Worm (Caenorhabditis elegans) whole organism, L4 larva: Measurements from ENCODE around the gene R06F6.12.

Experiments
- F10B5.3 ChIP-seq: sonication (generic microtip); optimal IDR thresholded peaks from 2 replicates; lab custom pipeline; 2016; ENCODE audit warnings: mild to moderate bottlenecking, missing genetic modification characterization, missing compliant biosample characterization
- F26F4.8 ChIP-seq: fragments of 200-800 bp; sonication (Bioruptor generic); conservative IDR thresholded peaks from 2 replicates; pipeline ENCODE4 v1.3.6; 2022; ENCODE audit warnings: missing genetic modification characterization, missing compliant biosample characterization
- F37D6.2 ChIP-seq: sonication (generic microtip); optimal IDR thresholded peaks from 2 replicates; lab custom pipeline; 2016; ENCODE audit warnings: mild to moderate bottlenecking, missing genetic modification characterization, missing compliant biosample characterization
- F49E8.2 ChIP-seq: sonication (generic microtip); optimal IDR thresholded peaks from 2 replicates; lab custom pipeline; 2016; ENCODE audit warnings: missing compliant biosample characterization, mild to moderate bottlenecking, missing genetic modification characterization, borderline replicate concordance
- R02D3.7 ChIP-seq: fragments of 150-350 bp; sonication (generic microtip); optimal IDR thresholded peaks from 3 replicates; lab custom pipeline; 2014; ENCODE audit warnings: missing biosample characterization, missing genetic modification characterization
- T20F7.1 ChIP-seq: fragments of 200-800 bp; sonication (Bioruptor generic); optimal IDR thresholded peaks from 2 replicates; lab custom pipeline; 2018; ENCODE audit warnings: mild to moderate bottlenecking, missing genetic modification characterization, missing compliant biosample characterization
- Y105C5A.15 ChIP-seq: fragments of 200-800 bp; sonication (Bioruptor generic); IDR thresholded peaks from 2 replicates; pipeline ENCODE4 v1.3.6; 2022; ENCODE audit warnings: missing genetic modification characterization, missing compliant biosample characterization
- ZK546.5 ChIP-seq, 2 experiments: sonication (generic microtip); optimal IDR thresholded peaks; 2 replicates each; lab custom pipeline; 2017; ENCODE audit warnings: missing biosample characterization in 2 of 2, missing genetic modification characterization in 2 of 2
- aly-2 ChIP-seq: sonication (generic microtip); optimal IDR thresholded peaks from 2 replicates; lab custom pipeline; 2018; ENCODE audit warnings: missing biosample characterization, missing genetic modification characterization
- ama-1 ChIP-seq: fragments of 150-350 bp; optimal IDR thresholded peaks from 2 replicates; lab custom pipeline; 2014; ENCODE audit warnings: inconsistent platforms, mixed read lengths
- ceh-44 ChIP-seq: fragments of 200-800 bp; sonication (Bioruptor generic); IDR thresholded peaks from 2 replicates; pipeline ENCODE4 v1.3.6; 2022; ENCODE audit warnings: missing genetic modification reagents, missing genetic modification characterization, missing compliant biosample characterization
- ceh-62 ChIP-seq: sonication (generic microtip); optimal IDR thresholded peaks from 2 replicates; lab custom pipeline; 2017; ENCODE audit warnings: missing biosample characterization, missing genetic modification characterization
- ceh-82 ChIP-seq: sonication (generic microtip); optimal IDR thresholded peaks from 2 replicates; lab custom pipeline; 2017; ENCODE audit warnings: missing biosample characterization, missing genetic modification characterization
- ctbp-1 ChIP-seq: fragments of 200-800 bp; sonication (Bioruptor generic); IDR thresholded peaks from 2 replicates; pipeline ENCODE4 v1.3.6; 2022; ENCODE audit warnings: missing genetic modification reagents, missing genetic modification characterization, missing compliant biosample characterization
- daf-12 ChIP-seq: fragments of 150-350 bp; optimal IDR thresholded peaks from 2 replicates; lab custom pipeline; 2014; ENCODE audit warnings: missing biosample characterization, missing genetic modification reagents, missing genetic modification characterization
- daf-16 ChIP-seq, 3 experiments: sonication (generic microtip); optimal IDR thresholded peaks; 2 replicates each; lab custom pipeline; 2016 to 2017; ENCODE audit warnings: missing genetic modification characterization in 3 of 3, missing genetic modification reagents in 3 of 3, mild to moderate bottlenecking in 2 of 3, missing compliant biosample characterization in 2 of 3, missing biosample characterization in 1 of 3, moderate library complexity in 1 of 3
- daf-19 ChIP-seq: fragments of 200-800 bp; sonication (Bioruptor generic); conservative IDR thresholded peaks from 2 replicates; pipeline ENCODE4 v1.3.6; 2022; ENCODE audit warnings: missing genetic modification characterization, missing compliant biosample characterization
- dmd-6 ChIP-seq: fragments of 200-800 bp; sonication (Bioruptor generic); IDR thresholded peaks from 2 replicates; pipeline ENCODE4 v1.3.6; 2022; ENCODE audit warnings: missing genetic modification reagents, missing genetic modification characterization, missing compliant biosample characterization
- dmd-8 ChIP-seq: fragments of 200-800 bp; sonication (Bioruptor generic); IDR thresholded peaks from 2 replicates; pipeline ENCODE4 v1.3.6; 2022; ENCODE audit warnings: missing genetic modification characterization, missing compliant biosample characterization
- dpl-1 ChIP-seq: fragments of 150-350 bp; optimal IDR thresholded peaks from 2 replicates; lab custom pipeline; 2014; ENCODE audit warnings: missing biosample characterization, missing genetic modification reagents, missing genetic modification characterization
- duxl-1 ChIP-seq: sonication (generic microtip); optimal IDR thresholded peaks from 2 replicates; lab custom pipeline; 2016; ENCODE audit warnings: mild to moderate bottlenecking, missing genetic modification characterization, moderate library complexity, missing compliant biosample characterization; ENCODE audit not compliant: poor library complexity
- dve-1 ChIP-seq: sonication (generic microtip); optimal IDR thresholded peaks from 2 replicates; lab custom pipeline; 2017; ENCODE audit warnings: antibody characterized with exemption, mild to moderate bottlenecking, missing genetic modification characterization, missing compliant biosample characterization; ENCODE audit not compliant: insufficient read depth
- egl-27 ChIP-seq: sonication (generic microtip); optimal IDR thresholded peaks from 3 replicates; lab custom pipeline; 2017; ENCODE audit warnings: missing biosample characterization, missing genetic modification reagents, missing genetic modification characterization
- egl-43 ChIP-seq: fragments of 200-800 bp; sonication (Bioruptor generic); IDR thresholded peaks from 2 replicates; pipeline ENCODE4 v1.3.6; 2022; ENCODE audit warnings: missing genetic modification reagents, missing genetic modification characterization, missing compliant biosample characterization
- gei-8 ChIP-seq: fragments of 200-800 bp; sonication (Bioruptor generic); optimal IDR thresholded peaks from 2 replicates; lab custom pipeline; 2018; ENCODE audit warnings: mild to moderate bottlenecking, missing genetic modification characterization, missing compliant biosample characterization
- hlh-11 ChIP-seq: fragments of 200-800 bp; sonication (Bioruptor generic); optimal IDR thresholded peaks from 2 replicates; lab custom pipeline; 2018; ENCODE audit warnings: mild to moderate bottlenecking, missing genetic modification characterization, missing compliant biosample characterization
- hlh-30 ChIP-seq: sonication (generic microtip); optimal IDR thresholded peaks from 2 replicates; lab custom pipeline; 2017; ENCODE audit warnings: antibody characterized with exemption, mild to moderate bottlenecking, missing genetic modification characterization, missing compliant biosample characterization; ENCODE audit not compliant: insufficient read depth
- hmg-1.1 ChIP-seq: fragments of 200-800 bp; sonication (Bioruptor generic); IDR thresholded peaks from 2 replicates; pipeline ENCODE4 v1.3.6; 2022; ENCODE audit warnings: missing genetic modification reagents, missing genetic modification characterization, missing compliant biosample characterization
- jun-1 ChIP-seq: fragments of 150-350 bp; optimal IDR thresholded peaks from 2 replicates; lab custom pipeline; 2014; ENCODE audit warnings: missing biosample characterization, missing genetic modification reagents, missing genetic modification characterization
- lim-7 ChIP-seq: fragments of 200-800 bp; sonication (Bioruptor generic); IDR thresholded peaks from 2 replicates; pipeline ENCODE4 v1.3.6; 2022; ENCODE audit warnings: missing genetic modification characterization, missing compliant biosample characterization
- lin-15B ChIP-seq: fragments of 150-350 bp; sonication (generic microtip); optimal IDR thresholded peaks from 3 replicates; lab custom pipeline; 2014; ENCODE audit warnings: missing biosample characterization, missing genetic modification characterization
- lin-38 ChIP-seq: fragments of 200-800 bp; sonication (Bioruptor generic); IDR thresholded peaks from 2 replicates; pipeline ENCODE4 v1.3.6; 2022; ENCODE audit warnings: missing genetic modification reagents, missing genetic modification characterization, missing compliant biosample characterization
- lin-39 ChIP-seq: fragments of 150-350 bp; optimal IDR thresholded peaks from 2 replicates; lab custom pipeline; 2014; ENCODE audit warnings: missing biosample characterization, missing genetic modification reagents, missing genetic modification characterization
- lsy-2 ChIP-seq, 2 experiments: fragments of 150-350 bp in 1 of 2; sonication (generic microtip) in 1 of 2; optimal IDR thresholded peaks; 2 replicates each; lab custom pipeline; 2014 to 2017; ENCODE audit warnings: missing biosample characterization in 2 of 2, missing genetic modification characterization in 2 of 2
- mdl-1 ChIP-seq, 2 experiments: fragments of 150-350 bp in 1 of 2; sonication (generic microtip) in 1 of 2; optimal IDR thresholded peaks; 2 replicates each; lab custom pipeline; 2014 to 2017; ENCODE audit warnings: missing biosample characterization in 2 of 2, missing genetic modification characterization in 2 of 2
- mxl-2 ChIP-seq: fragments of 200-800 bp; sonication (Bioruptor generic); conservative IDR thresholded peaks from 2 replicates; pipeline ENCODE4 v1.3.6; 2022; ENCODE audit warnings: missing genetic modification reagents, missing genetic modification characterization, missing compliant biosample characterization
- mxl-3 ChIP-seq: fragments of 200-800 bp; sonication (Bioruptor generic); optimal IDR thresholded peaks from 2 replicates; lab custom pipeline; 2018; ENCODE audit warnings: mild to moderate bottlenecking, missing genetic modification characterization, missing compliant biosample characterization
- nhr-111 ChIP-seq: fragments of 200-800 bp; sonication (Bioruptor generic); optimal IDR thresholded peaks from 2 replicates; lab custom pipeline; 2018; ENCODE audit warnings: mild to moderate bottlenecking, missing genetic modification characterization, missing compliant biosample characterization
- nhr-25 ChIP-seq: sonication (generic microtip); optimal IDR thresholded peaks from 2 replicates; lab custom pipeline; 2017; ENCODE audit warnings: missing genetic modification characterization, mild to moderate bottlenecking, missing compliant biosample characterization, antibody characterized with exemption, moderate library complexity, borderline replicate concordance; ENCODE audit not compliant: insufficient read depth
- nhr-41 ChIP-seq: fragments of 200-800 bp; sonication (Bioruptor generic); IDR thresholded peaks from 2 replicates; pipeline ENCODE4 v1.3.6; 2022; ENCODE audit warnings: missing genetic modification reagents, missing genetic modification characterization, missing compliant biosample characterization
- nhr-42 ChIP-seq: fragments of 200-800 bp; sonication (Bioruptor generic); IDR thresholded peaks from 2 replicates; pipeline ENCODE4 v1.3.6; 2022; ENCODE audit warnings: missing genetic modification characterization, missing compliant biosample characterization
- nhr-6 ChIP-seq: fragments of 150-350 bp; optimal IDR thresholded peaks from 2 replicates; lab custom pipeline; 2014; ENCODE audit warnings: missing biosample characterization, missing genetic modification characterization
- pha-4 ChIP-seq, 2 experiments: fragments of 150-350 bp in 1 of 2; fragments of 200-800 bp in 1 of 2; sonication (Bioruptor generic) in 1 of 2; IDR thresholded peaks in 1 of 2; optimal IDR thresholded peaks in 1 of 2; 2 replicates each; pipeline versions ENCODE4 v1.3.6 to Lab custom; 2014 to 2022; ENCODE audit warnings: missing genetic modification characterization in 2 of 2, missing genetic modification reagents in 2 of 2, missing biosample characterization in 1 of 2, missing compliant biosample characterization in 1 of 2
- php-3 ChIP-seq: fragments of 200-800 bp; sonication (Bioruptor generic); IDR thresholded peaks from 2 replicates; pipeline ENCODE4 v1.3.6; 2022; ENCODE audit warnings: missing genetic modification reagents, missing genetic modification characterization, missing compliant biosample characterization
- pqm-1 ChIP-seq: sonication (generic microtip); optimal IDR thresholded peaks from 2 replicates; lab custom pipeline; 2017; ENCODE audit warnings: missing biosample characterization, missing genetic modification characterization
- saeg-2 ChIP-seq: fragments of 200-800 bp; sonication (Bioruptor generic); IDR thresholded peaks from 2 replicates; pipeline ENCODE4 v1.3.6; 2022; ENCODE audit warnings: missing genetic modification reagents, missing genetic modification characterization, missing compliant biosample characterization
- skn-1 ChIP-seq: fragments of 150-350 bp; optimal IDR thresholded peaks from 2 replicates; lab custom pipeline; 2014; ENCODE audit warnings: missing biosample characterization, missing genetic modification characterization
- zag-1 ChIP-seq: fragments of 150-350 bp; optimal IDR thresholded peaks from 2 replicates; lab custom pipeline; 2014; ENCODE audit warnings: missing biosample characterization, missing genetic modification characterization
- zfp-2 ChIP-seq: sonication (generic microtip); optimal IDR thresholded peaks from 2 replicates; lab custom pipeline; 2016; ENCODE audit warnings: mild to moderate bottlenecking, missing genetic modification characterization, missing compliant biosample characterization
- zip-11 ChIP-seq: fragments of 200-800 bp; sonication (Bioruptor generic); IDR thresholded peaks from 2 replicates; pipeline ENCODE4 v1.3.6; 2022; ENCODE audit warnings: missing genetic modification characterization, missing compliant biosample characterization
- zip-2 ChIP-seq: fragments of 150-350 bp; optimal IDR thresholded peaks from 2 replicates; lab custom pipeline; 2014; ENCODE audit warnings: missing biosample characterization, missing genetic modification characterization

Gene R06F6.12

ce11 chrII:10824046-10824445 lies at the start of gene R06F6.12, which contains the start of gene mix-1 (continued):
- peak; percentile 40 for TF ChIP-seq dve-1 (tag; lab: Kevin White, UChicago)
- TF ChIP-seq lim-7 (GFP tag; lab: Robert Waterston, UW), result no peak
- no peak for TF ChIP-seq gei-8 (GFP tag; lab: Kevin White, UChicago)
- no peak for TF ChIP-seq lin-15B (tag; lab: Kevin White, UChicago)
- TF ChIP-seq skn-1, result no peak
- TF ChIP-seq zag-1 (tag; lab: Kevin White, UChicago), result no peak
- TF ChIP-seq mxl-3 (GFP tag; lab: Kevin White, UChicago), result no peak
- TF ChIP-seq zfp-2 (tag; lab: Kevin White, UChicago), result no peak
- no peak for TF ChIP-seq daf-12 (tag; lab: Kevin White, UChicago)
- no peak for TF ChIP-seq F26F4.8
- TF ChIP-seq daf-19, result no peak
- TF ChIP-seq F10B5.3 (tag; lab: Kevin White, UChicago), result no peak
- no peak for TF ChIP-seq saeg-2
- TF ChIP-seq F37D6.2, result no peak
- no peak for TF ChIP-seq pqm-1
- no peak for TF ChIP-seq ZK546.5 (tag; optimal IDR thresholded peaks at IDR 0.05; lab: Kevin White, UChicago)
- no peak for TF ChIP-seq egl-43 (GFP tag; lab: Robert Waterston, UW)
- no peak for TF ChIP-seq mdl-1 (tag; optimal IDR thresholded peaks at IDR 0.05; lab: Kevin White, UChicago)
- no peak for TF ChIP-seq nhr-41
- no peak for TF ChIP-seq ceh-44 (GFP tag; lab: Robert Waterston, UW)
- TF ChIP-seq egl-27 (tag; lab: Kevin White, UChicago), result no peak
- no peak for TF ChIP-seq mxl-2 (GFP tag; lab: Robert Waterston, UW)
- TF ChIP-seq zip-2 (tag; lab: Kevin White, UChicago), result no peak
- no peak for TF ChIP-seq ctbp-1 (GFP tag; lab: Robert Waterston, UW)
- TF ChIP-seq hlh-11 (tag; lab: Kevin White, UChicago), result peak; percentile 22
- no peak for TF ChIP-seq ama-1 (lab: Kevin White, UChicago)
- no peak for TF ChIP-seq dmd-8 (GFP tag; lab: Robert Waterston, UW)
- no peak for TF ChIP-seq daf-16 (GFP tag; optimal IDR thresholded peaks at IDR 0.05; lab: Kevin White, UChicago)
- TF ChIP-seq daf-16 (tag; optimal IDR thresholded peaks at IDR 0.05; lab: Kevin White, UChicago), result peak; percentile 47
- TF ChIP-seq F49E8.2 (tag; lab: Kevin White, UChicago), result no peak
- no peak for TF ChIP-seq nhr-25 (tag; lab: Kevin White, UChicago)
- no peak for TF ChIP-seq R02D3.7 (tag; lab: Kevin White, UChicago)
- no peak for TF ChIP-seq hmg-1.1 (GFP tag; lab: Robert Waterston, UW)
- TF ChIP-seq php-3 (GFP tag; lab: Robert Waterston, UW), result no peak
- no peak for TF ChIP-seq duxl-1
- no peak for TF ChIP-seq aly-2 (tag; lab: Kevin White, UChicago)
- TF ChIP-seq lin-39, result no peak
- no peak for TF ChIP-seq Y105C5A.15
- TF ChIP-seq lin-38 (GFP tag; lab: Robert Waterston, UW), result peak; percentile 73
- no peak for TF ChIP-seq ceh-82 (tag; lab: Kevin White, UChicago)
- no peak for TF ChIP-seq ceh-62 (tag; lab: Kevin White, UChicago)
- TF ChIP-seq nhr-6 (tag; lab: Kevin White, UChicago), result peak; percentile 2
- TF ChIP-seq hlh-30 (tag; lab: Kevin White, UChicago), result peak; percentile 75
- TF ChIP-seq nhr-111, result no peak
- TF ChIP-seq nhr-42 (GFP tag; lab: Robert Waterston, UW), result no peak
- no peak for TF ChIP-seq zip-11 (GFP tag; lab: Robert Waterston, UW)
- no peak for TF ChIP-seq T20F7.1 (GFP tag; lab: Kevin White, UChicago)
- no peak for TF ChIP-seq jun-1 (tag; lab: Kevin White, UChicago)
- TF ChIP-seq pha-4 (GFP tag; IDR thresholded peaks at IDR 0.05; lab: Robert Waterston, UW), result 0 out of 2 replicates have a peak, but pooled peaks have one; percentile 38
- TF ChIP-seq pha-4 (tag; optimal IDR thresholded peaks at IDR 0.05; lab: Kevin White, UChicago), result peak; percentile 46
- peak; percentile 10 to 83 for TF ChIP-seq lsy-2 (tag; optimal IDR thresholded peaks at IDR 0.05; lab: Kevin White, UChicago)
- no peak for TF ChIP-seq dmd-6
- TF ChIP-seq dpl-1 (GFP tag; lab: Kevin White, UChicago), result peak; percentile 88
